Worm (Caenorhabditis elegans): Measurements from ENCODE around the gene H03A11.2.

DNA sequence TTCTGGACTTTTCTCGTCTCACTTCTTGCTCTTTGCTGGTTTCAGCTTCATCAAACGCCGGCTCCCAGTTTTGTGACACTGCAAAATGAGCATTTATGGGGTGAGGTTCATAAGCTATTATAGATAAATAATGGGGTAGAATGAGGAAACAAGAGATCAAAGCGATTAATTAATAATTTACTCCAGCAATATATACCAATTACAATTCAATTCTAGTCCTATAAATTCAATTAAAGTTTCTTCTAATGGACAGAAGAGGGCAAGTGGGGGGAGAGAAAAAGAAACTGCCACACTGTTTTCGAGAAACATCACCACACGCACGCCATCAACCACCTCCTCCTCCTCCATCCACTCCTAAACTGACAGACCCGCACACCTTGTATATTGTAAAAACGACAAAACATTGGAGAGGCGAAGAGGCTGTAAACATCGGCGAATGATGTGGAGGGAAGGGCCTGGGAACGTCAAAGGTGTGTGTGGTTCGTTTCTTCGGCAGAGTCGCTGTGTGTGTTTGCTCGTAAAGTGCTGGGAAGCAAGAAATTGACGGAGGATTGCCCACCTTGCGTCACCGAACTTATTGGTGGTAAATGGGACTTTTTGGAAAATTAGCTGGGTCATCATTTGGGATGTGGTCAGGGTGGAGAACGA, 17.1 kb downstream of the H03A11.2 start, which contains the start of the genes H03A11.13 and famk-1:
- TF ChIP-seq pqm-1 (tag; optimal IDR thresholded peaks at IDR 0.05) (no peak), zag-1 (tag; optimal IDR thresholded peaks at IDR 0.05) (no peak), lim-7 (GFP tag; IDR thresholded peaks at IDR 0.05) (no peak), skn-1 (tag; optimal IDR thresholded peaks at IDR 0.05) (no peak), aly-2 (tag; optimal IDR thresholded peaks at IDR 0.05) (no peak), hif-1 (tag; optimal IDR thresholded peaks at IDR 0.05) (no peak), nhr-77 (tag; optimal IDR thresholded peaks at IDR 0.05) (no peak), nhr-111 (GFP tag; optimal IDR thresholded peaks at IDR 0.05) (no peak), arid-1 (GFP tag; conservative IDR thresholded peaks at IDR 0.05) (no peak), Y75B8A.6 (GFP tag; IDR thresholded peaks at IDR 0.05) (no peak)
